Worm (Caenorhabditis elegans) whole organism, midembryonic: ENCODE results near the gene T04A6.2.
"Not testable (repeated sequence)": the region's sequence is repeated elsewhere in the genome, so short reads cannot be mapped to it uniquely, and the experiment has no call there.

Experiments
- T22C8.4 ChIP-seq: fragments of 200-800 bp; sonication (Bioruptor generic); IDR thresholded peaks from 2 replicates; pipeline ENCODE4 v1.3.6; 2022; ENCODE audit warnings: missing genetic modification characterization, missing compliant biosample characterization
- cog-1 ChIP-seq: sonication (generic microtip); optimal IDR thresholded peaks from 2 replicates; lab custom pipeline; 2016; ENCODE audit warnings: missing genetic modification characterization, missing compliant biosample characterization
- flt-1 ChIP-seq: fragments of 200-800 bp; sonication (Bioruptor generic); IDR thresholded peaks from 2 replicates; pipeline ENCODE4 v1.3.6; 2022; ENCODE audit warnings: missing genetic modification characterization, missing compliant biosample characterization
- klf-2 ChIP-seq: fragments of 200-800 bp; sonication (Bioruptor generic); conservative IDR thresholded peaks from 2 replicates; pipeline ENCODE4 v1.3.6; 2022; ENCODE audit warnings: missing genetic modification reagents, missing genetic modification characterization, missing compliant biosample characterization
- med-1 ChIP-seq: sonication (generic microtip); optimal IDR thresholded peaks from 2 replicates; lab custom pipeline; 2017; ENCODE audit warnings: missing genetic modification characterization, mild to moderate bottlenecking, missing compliant biosample characterization, antibody characterized with exemption, missing genetic modification reagents; ENCODE audit not compliant: insufficient read depth
- ref-1 ChIP-seq: fragments of 200-800 bp; sonication (Bioruptor generic); conservative IDR thresholded peaks from 2 replicates; pipeline ENCODE4 v1.3.6; 2022; ENCODE audit warnings: missing genetic modification reagents, missing genetic modification characterization, missing compliant biosample characterization
- tab-1 ChIP-seq: fragments of 200-800 bp; sonication (Bioruptor generic); IDR thresholded peaks from 2 replicates; pipeline ENCODE4 v1.3.6; 2022; ENCODE audit warnings: missing genetic modification characterization, missing compliant biosample characterization
- ztf-23 ChIP-seq: fragments of 200-800 bp; sonication (Bioruptor generic); IDR thresholded peaks from 2 replicates; pipeline ENCODE4 v1.3.6; 2022; ENCODE audit warnings: missing genetic modification reagents, missing genetic modification characterization, missing compliant biosample characterization
- ztf-29 ChIP-seq: fragments of 200-800 bp; sonication (Bioruptor generic); IDR thresholded peaks from 2 replicates; pipeline ENCODE4 v1.3.6; 2022; ENCODE audit warnings: missing genetic modification reagents, missing genetic modification characterization, missing compliant biosample characterization

Gene T04A6.2

DNA sequence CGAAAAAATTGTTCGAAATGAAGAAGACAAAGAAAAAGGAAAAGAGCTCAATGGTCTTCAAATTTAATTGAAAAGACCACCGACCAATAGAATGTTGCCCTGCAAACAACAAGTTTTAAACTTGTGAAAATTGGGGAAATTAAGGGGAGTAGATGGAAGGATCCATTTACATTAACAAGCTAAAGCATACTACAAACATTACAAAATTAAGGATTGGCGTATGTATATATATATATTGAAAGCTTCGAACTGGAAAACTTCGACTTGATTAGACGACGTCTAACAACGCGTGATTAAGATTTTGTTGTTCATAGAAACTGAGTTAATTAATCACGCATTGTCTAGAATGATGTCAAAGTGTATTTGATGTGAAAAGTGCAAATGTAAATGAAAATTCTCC, 26.4 kb upstream of the T04A6.2 start, which contains the start of gene R13A5.15:
TSS of gene R13A5.15 (minus strand) at position 101 of the 400 bp plus-strand sequence.
- no peak for TF ChIP-seq cog-1 (tag; lab: Kevin White, UChicago)
- TF ChIP-seq med-1 (GFP tag; lab: Kevin White, UChicago), result no peak
- TF ChIP-seq ztf-29 (GFP tag; lab: Robert Waterston, UW), result no peak
- TF ChIP-seq T22C8.4 (GFP tag; lab: Robert Waterston, UW), result no peak
- TF ChIP-seq klf-2 (GFP tag; lab: Robert Waterston, UW), result no peak
- no peak for TF ChIP-seq tab-1 (GFP tag; lab: Robert Waterston, UW)
- no peak for TF ChIP-seq flt-1 (GFP tag; lab: Robert Waterston, UW)
- TF ChIP-seq ref-1 (GFP tag; lab: Robert Waterston, UW), result no peak
- TF ChIP-seq ztf-23 (GFP tag; lab: Robert Waterston, UW), result no peak

DNA sequence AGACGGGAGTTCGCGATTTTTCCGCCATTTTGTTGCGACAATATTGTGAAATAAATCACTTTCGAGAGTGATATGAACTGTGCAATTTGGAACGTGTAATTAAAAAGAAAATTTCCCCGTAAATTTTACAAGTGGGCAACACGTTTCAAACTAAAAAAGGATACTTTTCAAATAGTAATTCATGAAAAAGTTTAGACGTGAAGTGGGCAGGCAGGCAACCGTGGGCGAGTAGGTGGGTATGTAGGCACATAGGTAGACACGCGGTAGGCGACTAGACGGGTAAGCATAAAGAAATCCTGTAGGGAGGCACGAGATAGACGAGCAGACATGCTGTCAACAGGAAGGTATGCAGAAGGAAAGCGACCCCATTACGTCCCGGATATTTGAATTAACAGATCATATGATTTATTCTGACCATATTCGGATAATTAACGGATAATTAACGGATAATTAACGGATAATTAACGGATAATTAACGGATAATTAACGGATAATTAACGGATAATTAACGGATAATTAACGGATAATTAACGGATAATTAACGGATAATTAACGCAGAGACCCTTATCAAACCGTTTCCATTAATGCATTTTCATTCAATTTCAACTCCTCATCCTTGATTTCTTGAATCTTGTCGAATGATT, 21.2 kb upstream of the T04A6.2 start, which contains the start of gene R13A5.11:
TSS of gene R13A5.11 (minus strand) at position 51 of the 644 bp plus-strand sequence.
- no peak for TF ChIP-seq flt-1 (GFP tag; lab: Robert Waterston, UW)
- no peak for TF ChIP-seq med-1 (GFP tag; lab: Kevin White, UChicago)
- no peak for TF ChIP-seq T22C8.4 (GFP tag; lab: Robert Waterston, UW)
- no peak for TF ChIP-seq tab-1 (GFP tag; lab: Robert Waterston, UW)
- TF ChIP-seq ref-1 (GFP tag; lab: Robert Waterston, UW), result no peak
- no peak for TF ChIP-seq ztf-29 (GFP tag; lab: Robert Waterston, UW)
- TF ChIP-seq ztf-23 (GFP tag; lab: Robert Waterston, UW), result no peak
- no peak for TF ChIP-seq cog-1 (tag; lab: Kevin White, UChicago)
- TF ChIP-seq klf-2 (GFP tag; lab: Robert Waterston, UW), result no peak

- TF ChIP-seq cog-1 (tag; lab: Kevin White, UChicago); klf-2 (GFP tag; lab: Robert Waterston, UW); ztf-23 (GFP tag; lab: Robert Waterston, UW): not testable (repeated sequence)
These were observed 20.1 kb upstream of the T04A6.2 start, which contains the start of gene Y80D4G.2 for ce11 chrIII:7594482-7594881. Gene Y80D4G.2 (minus strand): TSS chrIII:7594582.

ce11 chrIII:7608223-7608622, 6.4 kb upstream of the T04A6.2 start, which contains the start of gene T04A6.3:
Gene T04A6.3 (minus strand): TSS chrIII:7608323.
- TF ChIP-seq ztf-23 (GFP tag; lab: Robert Waterston, UW) (no peak), med-1 (GFP tag; lab: Kevin White, UChicago) (no peak), klf-2 (GFP tag; lab: Robert Waterston, UW) (no peak), ztf-29 (GFP tag; lab: Robert Waterston, UW) (no peak), tab-1 (GFP tag; lab: Robert Waterston, UW) (no peak), T22C8.4 (GFP tag; lab: Robert Waterston, UW) (no peak), ref-1 (GFP tag; lab: Robert Waterston, UW) (no peak), cog-1 (tag; lab: Kevin White, UChicago) (no peak), flt-1 (GFP tag; lab: Robert Waterston, UW) (no peak)

DNA sequence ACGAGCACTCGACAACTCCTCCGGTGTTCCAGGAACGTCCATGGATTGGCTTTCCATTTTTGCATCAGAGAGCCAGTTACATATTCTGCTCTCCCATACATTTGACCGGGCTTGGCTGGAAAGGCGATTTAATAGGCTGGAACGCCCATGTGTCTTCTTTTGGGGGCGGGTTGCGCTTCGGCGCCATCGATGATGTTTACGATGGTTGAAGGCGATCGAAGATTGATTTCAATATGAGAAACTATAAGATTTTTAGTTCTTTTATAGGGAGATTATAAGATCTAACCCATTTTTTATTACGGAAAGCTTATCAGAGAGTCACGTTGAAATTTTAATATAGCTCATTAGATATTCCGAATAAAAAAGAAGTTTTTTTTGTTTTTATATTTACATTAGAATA, 5.5 kb upstream of the T04A6.2 start, which contains the start of gene nsph-4.3:
TSS of gene nsph-4.3 (minus strand) at position 101 of the 400 bp plus-strand sequence.
- no peak for TF ChIP-seq cog-1 (tag; lab: Kevin White, UChicago)
- no peak for TF ChIP-seq flt-1 (GFP tag; lab: Robert Waterston, UW)
- TF ChIP-seq klf-2 (GFP tag; lab: Robert Waterston, UW), result no peak
- TF ChIP-seq tab-1 (GFP tag; lab: Robert Waterston, UW), result no peak
- TF ChIP-seq med-1 (GFP tag; lab: Kevin White, UChicago), result no peak
- TF ChIP-seq ztf-23 (GFP tag; lab: Robert Waterston, UW), result no peak
- TF ChIP-seq ztf-29 (GFP tag; lab: Robert Waterston, UW), result no peak
- TF ChIP-seq ref-1 (GFP tag; lab: Robert Waterston, UW), result no peak
- no peak for TF ChIP-seq T22C8.4 (GFP tag; lab: Robert Waterston, UW)

ce11 chrIII:7616228-7616627, 1.6 kb downstream of the T04A6.2 start, which contains the start of gene T04A6.1:
Gene T04A6.1 (plus strand): TSS chrIII:7616528.
- no peak for TF ChIP-seq ref-1 (GFP tag; lab: Robert Waterston, UW)
- TF ChIP-seq T22C8.4 (GFP tag; lab: Robert Waterston, UW), result no peak
- TF ChIP-seq cog-1 (tag; lab: Kevin White, UChicago), result no peak
- no peak for TF ChIP-seq ztf-23 (GFP tag; lab: Robert Waterston, UW)
- TF ChIP-seq ztf-29 (GFP tag; lab: Robert Waterston, UW), result no peak
- no peak for TF ChIP-seq med-1 (GFP tag; lab: Kevin White, UChicago)
- no peak for TF ChIP-seq flt-1 (GFP tag; lab: Robert Waterston, UW)
- TF ChIP-seq klf-2 (GFP tag; lab: Robert Waterston, UW), result no peak
- no peak for TF ChIP-seq tab-1 (GFP tag; lab: Robert Waterston, UW)

ce11 chrIII:7618294-7618693, 3.7 kb downstream of the T04A6.2 start:
- no peak for TF ChIP-seq ztf-29 (GFP tag; lab: Robert Waterston, UW)
- no peak for TF ChIP-seq ref-1 (GFP tag; lab: Robert Waterston, UW)
- no peak for TF ChIP-seq flt-1 (GFP tag; lab: Robert Waterston, UW)
- TF ChIP-seq tab-1 (GFP tag; lab: Robert Waterston, UW), result no peak
- no peak for TF ChIP-seq T22C8.4 (GFP tag; lab: Robert Waterston, UW)
- no peak for TF ChIP-seq cog-1 (tag; lab: Kevin White, UChicago)
- no peak for TF ChIP-seq klf-2 (GFP tag; lab: Robert Waterston, UW)
- TF ChIP-seq med-1 (GFP tag; lab: Kevin White, UChicago), result no peak
- no peak for TF ChIP-seq ztf-23 (GFP tag; lab: Robert Waterston, UW)

DNA sequence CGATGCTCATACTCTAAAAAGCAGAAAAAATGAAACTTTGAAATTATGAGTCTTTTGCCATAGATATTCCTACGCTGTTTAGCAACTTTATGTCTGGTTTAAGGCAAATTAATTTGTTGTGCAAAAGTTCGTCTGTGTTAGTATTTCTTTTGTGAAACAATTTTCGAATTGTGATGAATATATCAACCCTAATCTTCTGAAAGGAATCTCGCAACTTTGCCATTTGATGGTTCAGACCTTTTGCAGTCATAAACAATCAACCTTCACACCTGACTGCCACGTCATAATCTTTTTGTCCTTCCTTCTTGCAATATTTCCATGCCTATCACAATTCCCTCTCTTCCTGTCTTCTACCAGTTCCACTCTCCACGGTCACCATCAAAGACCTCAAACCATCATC, 5.2 kb downstream of the T04A6.2 start:
- TF ChIP-seq ztf-29 (GFP tag; lab: Robert Waterston, UW) (no peak), T22C8.4 (GFP tag; lab: Robert Waterston, UW) (no peak), klf-2 (GFP tag; lab: Robert Waterston, UW) (no peak), flt-1 (GFP tag; lab: Robert Waterston, UW) (no peak), cog-1 (tag; lab: Kevin White, UChicago) (no peak), tab-1 (GFP tag; lab: Robert Waterston, UW) (no peak), ref-1 (GFP tag; lab: Robert Waterston, UW) (no peak), ztf-23 (GFP tag; lab: Robert Waterston, UW) (no peak), med-1 (GFP tag; lab: Kevin White, UChicago) (no peak)
